Fruit fly (Drosophila melanogaster) whole organism: ENCODE results near the gene Cyp4ac2.
A peak's percentile ranks its signal among the peaks of the same experiment; 100 is the strongest.

Experiments used
- CG8478 ChIP-seq: fragments of >200 bp; optimal IDR thresholded peaks from 2 replicates; lab custom pipeline; 2018; ENCODE audit warnings: inconsistent platforms
- Dll ChIP-seq: fragments of >200 bp; optimal IDR thresholded peaks from 2 replicates; lab custom pipeline; 2017
- EcR ChIP-seq, 2 experiments: fragments of >200 bp; optimal IDR thresholded peaks; 2 replicates each; lab custom pipeline; 2017; ENCODE audit warnings: missing biosample characterization in 2 of 2, missing genetic modification characterization in 2 of 2, missing genetic modification reagents in 2 of 2
- pan ChIP-seq: fragments of >200 bp; optimal IDR thresholded peaks from 2 replicates; lab custom pipeline; 2017

dm6 chr2L:5254105-5254711 lies 12.0 kb upstream of the Cyp4ac2 start:
- no peak for TF ChIP-seq CG8478 (lab: Kevin White, UChicago)
- no peak for TF ChIP-seq EcR (GFP tag; optimal IDR thresholded peaks at IDR 0.05; lab: Kevin White, UChicago)
- TF ChIP-seq Dll (lab: Kevin White, UChicago), result peak; percentile 58
- no peak for TF ChIP-seq pan (lab: Kevin White, UChicago)
